Worm (Caenorhabditis elegans) whole organism, mixed stage, embryonic: ENCODE results near the gene Y66D12A.10.

Source experiments
- M03D4.4 ChIP-seq: sonication (generic microtip); optimal IDR thresholded peaks from 2 replicates; lab custom pipeline; 2017; ENCODE audit warnings: mild to moderate bottlenecking, missing genetic modification characterization, missing compliant biosample characterization
- bed-3 ChIP-seq: fragments of 200-800 bp; sonication (Bioruptor generic); optimal IDR thresholded peaks from 3 replicates; lab custom pipeline; 2018; ENCODE audit warnings: mild to moderate bottlenecking, missing genetic modification characterization, moderate library complexity, missing compliant biosample characterization
- blmp-1 ChIP-seq: fragments of 150-350 bp; optimal IDR thresholded peaks from 2 replicates; lab custom pipeline; 2014; ENCODE audit warnings: missing biosample characterization, missing genetic modification characterization
- ceh-39 ChIP-seq: fragments of 150-350 bp; optimal IDR thresholded peaks from 2 replicates; lab custom pipeline; 2014; ENCODE audit warnings: missing biosample characterization, missing genetic modification characterization
- ceh-83 ChIP-seq: fragments of 200-800 bp; sonication (Bioruptor generic); optimal IDR thresholded peaks from 2 replicates; lab custom pipeline; 2018; ENCODE audit warnings: mild to moderate bottlenecking, missing genetic modification characterization, missing compliant biosample characterization
- cnd-1 ChIP-seq: fragments of 200-800 bp; sonication (Bioruptor generic); optimal IDR thresholded peaks from 2 replicates; lab custom pipeline; 2018; ENCODE audit warnings: mild to moderate bottlenecking, missing genetic modification characterization, missing compliant biosample characterization
- drap-1 ChIP-seq: fragments of 200-800 bp; sonication (Bioruptor generic); optimal IDR thresholded peaks from 3 replicates; lab custom pipeline; 2018; ENCODE audit warnings: mild to moderate bottlenecking, missing genetic modification characterization, missing compliant biosample characterization
- elt-1 ChIP-seq: sonication (generic microtip); optimal IDR thresholded peaks from 2 replicates; lab custom pipeline; 2017; ENCODE audit warnings: missing genetic modification characterization, mild to moderate bottlenecking, missing compliant biosample characterization, antibody characterized with exemption, moderate library complexity, borderline replicate concordance; ENCODE audit not compliant: insufficient read depth
- elt-3 ChIP-seq: fragments of 150-350 bp; optimal IDR thresholded peaks from 2 replicates; lab custom pipeline; 2014; ENCODE audit warnings: missing biosample characterization, missing genetic modification characterization
- flh-1 ChIP-seq: fragments of 200-800 bp; sonication (Bioruptor generic); optimal IDR thresholded peaks from 2 replicates; lab custom pipeline; 2018; ENCODE audit warnings: mild to moderate bottlenecking, missing genetic modification characterization, moderate library complexity, missing compliant biosample characterization
- ham-2 ChIP-seq: fragments of 200-800 bp; sonication (Bioruptor generic); optimal IDR thresholded peaks from 2 replicates; lab custom pipeline; 2018; ENCODE audit warnings: mild to moderate bottlenecking, missing genetic modification characterization, missing compliant biosample characterization
- lin-13 ChIP-seq: fragments of 150-350 bp; optimal IDR thresholded peaks from 2 replicates; lab custom pipeline; 2014; ENCODE audit warnings: missing biosample characterization, missing genetic modification characterization
- lin-32 ChIP-seq: fragments of 200-800 bp; sonication (Bioruptor generic); optimal IDR thresholded peaks from 2 replicates; lab custom pipeline; 2018; ENCODE audit warnings: mild to moderate bottlenecking, missing genetic modification characterization, missing compliant biosample characterization
- mab-5 ChIP-seq: fragments of 150-350 bp; optimal IDR thresholded peaks from 2 replicates; lab custom pipeline; 2014; ENCODE audit warnings: missing biosample characterization, missing genetic modification characterization
- mls-2 ChIP-seq: sonication (generic microtip); optimal IDR thresholded peaks from 2 replicates; lab custom pipeline; 2016; ENCODE audit warnings: mild to moderate bottlenecking, missing genetic modification characterization, moderate library complexity, missing compliant biosample characterization
- nhr-12 ChIP-seq: fragments of 150-350 bp; optimal IDR thresholded peaks from 2 replicates; lab custom pipeline; 2014; ENCODE audit warnings: missing biosample characterization, missing genetic modification characterization
- nhr-2 ChIP-seq: fragments of 150-350 bp; optimal IDR thresholded peaks from 2 replicates; lab custom pipeline; 2014; ENCODE audit warnings: missing biosample characterization, missing genetic modification characterization
- nhr-28 ChIP-seq: fragments of 150-350 bp; optimal IDR thresholded peaks from 2 replicates; lab custom pipeline; 2014; ENCODE audit warnings: missing biosample characterization, missing genetic modification characterization
- nhr-76 ChIP-seq: sonication (generic microtip); optimal IDR thresholded peaks from 2 replicates; lab custom pipeline; 2017; ENCODE audit warnings: missing biosample characterization, missing genetic modification characterization
- pha-4 ChIP-seq: fragments of 150-350 bp; optimal IDR thresholded peaks from 2 replicates; lab custom pipeline; 2018; ENCODE audit warnings: missing biosample characterization, missing genetic modification reagents, missing genetic modification characterization
- sem-2 ChIP-seq: fragments of 200-800 bp; sonication (Bioruptor generic); optimal IDR thresholded peaks from 2 replicates; lab custom pipeline; 2018; ENCODE audit warnings: mild to moderate bottlenecking, missing genetic modification characterization, missing compliant biosample characterization
- sptf-1 ChIP-seq: sonication (generic microtip); optimal IDR thresholded peaks from 2 replicates; lab custom pipeline; 2017; ENCODE audit warnings: mild to moderate bottlenecking, missing genetic modification characterization, moderate library complexity, missing compliant biosample characterization
- unc-120 ChIP-seq: sonication (generic microtip); optimal IDR thresholded peaks from 2 replicates; lab custom pipeline; 2017; ENCODE audit warnings: missing genetic modification characterization, missing compliant biosample characterization; ENCODE audit not compliant: poor library complexity, severe bottlenecking
- unc-39 ChIP-seq: fragments of 150-350 bp; optimal IDR thresholded peaks from 2 replicates; lab custom pipeline; 2014; ENCODE audit warnings: missing biosample characterization, missing genetic modification characterization
- unc-62 ChIP-seq: fragments of 150-350 bp; optimal IDR thresholded peaks from 2 replicates; lab custom pipeline; 2014; ENCODE audit warnings: missing biosample characterization, missing genetic modification reagents, missing genetic modification characterization
- zip-8 ChIP-seq: fragments of 150-350 bp; optimal IDR thresholded peaks from 2 replicates; lab custom pipeline; 2014; ENCODE audit warnings: missing biosample characterization, missing genetic modification characterization
- ztf-11 ChIP-seq: fragments of 150-350 bp; optimal IDR thresholded peaks from 2 replicates; lab custom pipeline; 2014; ENCODE audit warnings: missing biosample characterization, missing genetic modification characterization

Y66D12A.10 gene

ce11 chrIII:11589311-11589710 lies 23.6 kb downstream of the Y66D12A.10 start:
- no peak for TF ChIP-seq unc-39 (tag; lab: Kevin White, UChicago)
- no peak for TF ChIP-seq blmp-1 (tag; lab: Kevin White, UChicago)
- no peak for TF ChIP-seq lin-13 (tag; lab: Kevin White, UChicago)
- no peak for TF ChIP-seq cnd-1 (tag; lab: Kevin White, UChicago)
- TF ChIP-seq drap-1 (GFP tag; lab: Kevin White, UChicago), result no peak
- TF ChIP-seq elt-3 (tag; lab: Kevin White, UChicago), result no peak
- TF ChIP-seq nhr-28 (tag; lab: Kevin White, UChicago), result no peak
- TF ChIP-seq nhr-12 (tag; lab: Kevin White, UChicago), result no peak
- TF ChIP-seq, all 35 proteins: peak for 0

ce11 chrIII:11590255-11590654 lies 24.6 kb downstream of the Y66D12A.10 start:
- no peak for TF ChIP-seq ham-2
- no peak for TF ChIP-seq drap-1 (GFP tag; lab: Kevin White, UChicago)
- TF ChIP-seq unc-62 (GFP tag; lab: Kevin White, UChicago), result no peak
- no peak for TF ChIP-seq M03D4.4
- TF ChIP-seq elt-3 (tag; lab: Kevin White, UChicago), result no peak
- TF ChIP-seq nhr-12 (tag; lab: Kevin White, UChicago), result no peak
- no peak for TF ChIP-seq lin-32 (GFP tag; lab: Kevin White, UChicago)
- no peak for TF ChIP-seq elt-1 (tag; lab: Kevin White, UChicago)
- no peak for TF ChIP-seq flh-1
- no peak for TF ChIP-seq lin-13 (tag; lab: Kevin White, UChicago)
- TF ChIP-seq unc-120 (tag; lab: Kevin White, UChicago), result no peak
- no peak for TF ChIP-seq mab-5 (tag; lab: Kevin White, UChicago)
- TF ChIP-seq nhr-28 (tag; lab: Kevin White, UChicago), result no peak
- TF ChIP-seq zip-8, result no peak
- no peak for TF ChIP-seq nhr-76 (tag; lab: Kevin White, UChicago)
- TF ChIP-seq ceh-83 (GFP tag; lab: Kevin White, UChicago), result no peak

ce11 chrIII:11592096-11592495 lies 26.4 kb downstream of the Y66D12A.10 start:
- no peak for TF ChIP-seq pha-4
- no peak for TF ChIP-seq bed-3 (GFP tag; lab: Kevin White, UChicago)
- TF ChIP-seq unc-39 (tag; lab: Kevin White, UChicago), result no peak
- TF ChIP-seq nhr-12 (tag; lab: Kevin White, UChicago), result no peak
- TF ChIP-seq ztf-11, result no peak
- TF ChIP-seq drap-1 (GFP tag; lab: Kevin White, UChicago), result no peak
- TF ChIP-seq elt-3 (tag; lab: Kevin White, UChicago), result no peak
- TF ChIP-seq zip-8, result no peak
- TF ChIP-seq mls-2 (tag; lab: Kevin White, UChicago), result no peak
- TF ChIP-seq, all 35 proteins: peak for 0

ce11 chrIII:11607870-11608269 lies 42.2 kb downstream of the Y66D12A.10 start, which contains the start of gene Y66D12A.1:
Gene Y66D12A.1 (plus strand): TSS chrIII:11608170.
- TF ChIP-seq elt-3 (tag; lab: Kevin White, UChicago) (no peak), M03D4.4 (no peak), elt-1 (tag; lab: Kevin White, UChicago) (no peak)

ce11 chrIII:11609568-11609967 lies 43.9 kb downstream of the Y66D12A.10 start, which contains the start of gene Y66D12A.30:
Gene Y66D12A.30 (plus strand): TSS chrIII:11609868.
- TF ChIP-seq sem-2 (GFP tag; lab: Kevin White, UChicago) (no peak), drap-1 (GFP tag; lab: Kevin White, UChicago) (no peak), elt-3 (tag; lab: Kevin White, UChicago) (no peak), ceh-39 (tag; lab: Kevin White, UChicago) (no peak), nhr-2 (no peak), sptf-1 (tag; lab: Kevin White, UChicago) (no peak)

ce11 chrIII:11611618-11612247 lies 46.1 kb downstream of the Y66D12A.10 start:
- TF ChIP-seq unc-62 (GFP tag; lab: Kevin White, UChicago) (no peak), nhr-76 (tag; lab: Kevin White, UChicago) (no peak), nhr-12 (tag; lab: Kevin White, UChicago) (no peak), elt-1 (tag; lab: Kevin White, UChicago) (no peak)
- TF ChIP-seq, all 35 proteins: peak for 0
